Worm (Caenorhabditis elegans) whole organism, young adult: Measurements from ENCODE around the gene mlt-10.

Experiments
- Y53F4B.3 ChIP-seq: fragments of 200-800 bp; sonication (Bioruptor generic); IDR thresholded peaks from 2 replicates; pipeline ENCODE4 v1.3.6; 2022; ENCODE audit warnings: missing genetic modification reagents, missing genetic modification characterization, missing compliant biosample characterization
- aptf-2 ChIP-seq: fragments of 200-800 bp; sonication (Bioruptor generic); conservative IDR thresholded peaks from 2 replicates; pipeline ENCODE4 v1.3.6; 2022; ENCODE audit warnings: missing genetic modification reagents, missing genetic modification characterization, missing compliant biosample characterization
- attf-3 ChIP-seq: fragments of 200-800 bp; sonication (Bioruptor generic); conservative IDR thresholded peaks from 2 replicates; pipeline ENCODE4 v1.3.6; 2022; ENCODE audit warnings: missing genetic modification reagents, missing genetic modification characterization, missing compliant biosample characterization
- cebp-1 ChIP-seq, 2 experiments: fragments of 200-800 bp in 1 of 2; sonication (Bioruptor generic) in 1 of 2; sonication (generic microtip) in 1 of 2; IDR thresholded peaks in 1 of 2; optimal IDR thresholded peaks in 1 of 2; 2 replicates each; pipeline versions ENCODE4 v1.3.6 to Lab custom; 2017 to 2022; ENCODE audit warnings: missing compliant biosample characterization in 2 of 2, missing genetic modification characterization in 2 of 2, mild to moderate bottlenecking in 1 of 2, missing genetic modification reagents in 1 of 2, moderate library complexity in 1 of 2
- ets-4 ChIP-seq: fragments of 200-800 bp; sonication (Bioruptor generic); optimal IDR thresholded peaks from 2 replicates; lab custom pipeline; 2018; ENCODE audit warnings: mild to moderate bottlenecking, missing genetic modification characterization, missing compliant biosample characterization
- hsf-1 ChIP-seq: fragments of 200-800 bp; sonication (Bioruptor generic); IDR thresholded peaks from 2 replicates; pipeline ENCODE4 v1.3.6; 2022; ENCODE audit warnings: missing genetic modification reagents, missing genetic modification characterization, missing compliant biosample characterization
- let-526 ChIP-seq: fragments of 200-800 bp; sonication (Bioruptor generic); IDR thresholded peaks from 2 replicates; pipeline ENCODE4 v1.3.6; 2022; ENCODE audit warnings: missing genetic modification reagents, missing genetic modification characterization, missing compliant biosample characterization
- nfya-2 ChIP-seq: fragments of 200-800 bp; sonication (Bioruptor generic); IDR thresholded peaks from 2 replicates; pipeline ENCODE4 v1.3.6; 2022; ENCODE audit warnings: missing genetic modification reagents, missing genetic modification characterization, missing compliant biosample characterization
- pha-4 ChIP-seq: fragments of 150-350 bp; sonication (generic microtip); optimal IDR thresholded peaks from 2 replicates; lab custom pipeline; 2014; ENCODE audit warnings: missing biosample characterization, missing genetic modification reagents, missing genetic modification characterization
- unc-130 ChIP-seq: sonication (generic microtip); optimal IDR thresholded peaks from 2 replicates; lab custom pipeline; 2016; ENCODE audit warnings: missing genetic modification reagents, missing genetic modification characterization, missing compliant biosample characterization
- unc-62 ChIP-seq: fragments of 150-350 bp; optimal IDR thresholded peaks from 2 replicates; lab custom pipeline; 2014; ENCODE audit warnings: missing biosample characterization, missing genetic modification reagents, missing genetic modification characterization
- ztf-25 ChIP-seq: fragments of 200-800 bp; sonication (Bioruptor generic); IDR thresholded peaks from 2 replicates; pipeline ENCODE4 v1.3.6; 2022; ENCODE audit warnings: missing genetic modification reagents, missing genetic modification characterization, missing compliant biosample characterization
- ztf-3 ChIP-seq: fragments of 200-800 bp; sonication (Bioruptor generic); optimal IDR thresholded peaks from 2 replicates; lab custom pipeline; 2018; ENCODE audit warnings: mild to moderate bottlenecking, missing genetic modification characterization, missing compliant biosample characterization

- no peak for TF ChIP-seq let-526 (GFP tag; lab: Robert Waterston, UW)
- TF ChIP-seq ets-4 (GFP tag; lab: Kevin White, UChicago), result no peak
- no peak for TF ChIP-seq nfya-2 (GFP tag; lab: Robert Waterston, UW)
- no peak for TF ChIP-seq ztf-25 (GFP tag; lab: Robert Waterston, UW)
- TF ChIP-seq ztf-3 (GFP tag; lab: Kevin White, UChicago), result no peak
- TF ChIP-seq unc-62 (GFP tag; lab: Kevin White, UChicago), result no peak
- TF ChIP-seq attf-3 (GFP tag; lab: Robert Waterston, UW), result no peak
- no peak for TF ChIP-seq pha-4
- no peak for TF ChIP-seq aptf-2
- TF ChIP-seq Y53F4B.3 (GFP tag; lab: Robert Waterston, UW), result no peak
- TF ChIP-seq hsf-1, result no peak
- no peak for TF ChIP-seq unc-130 (GFP tag; lab: Kevin White, UChicago)
- no peak for TF ChIP-seq cebp-1 (GFP tag; IDR thresholded peaks at IDR 0.05; lab: Robert Waterston, UW)
- TF ChIP-seq cebp-1 (tag; optimal IDR thresholded peaks at IDR 0.05; lab: Kevin White, UChicago), result no peak
Observed at ce11 chrII:542416-542815, 4.1 kb upstream of the mlt-10 start.
